Worm (Caenorhabditis elegans) whole organism, L3 larva: ENCODE data around the gene C02E7.8.

Experiments
- ama-1 ChIP-seq: fragments of 150-350 bp; optimal IDR thresholded peaks from 2 replicates; lab custom pipeline; 2018
- elt-1 ChIP-seq: fragments of 150-350 bp; optimal IDR thresholded peaks from 2 replicates; lab custom pipeline; 2014; ENCODE audit warnings: missing biosample characterization, missing genetic modification characterization
- elt-3 ChIP-seq, 3 experiments: fragments of 150-350 bp in 1 of 3; sonication (generic microtip) in 2 of 3; optimal IDR thresholded peaks; 2 replicates in 2 of 3; 4 replicates in 1 of 3; lab custom pipeline; 2014 to 2017; ENCODE audit warnings: missing biosample characterization in 3 of 3, missing genetic modification characterization in 3 of 3
- eor-1 ChIP-seq, 2 experiments: fragments of 150-350 bp; optimal IDR thresholded peaks; 2 replicates each; lab custom pipeline; 2014 to 2018; ENCODE audit warnings: missing biosample characterization in 2 of 2, missing genetic modification characterization in 2 of 2

ce11 chrV:4895744-4896143 is 24.8 kb downstream of the C02E7.8 start, which contains the start of gene ugt-9:
- TF ChIP-seq elt-3 (tag; optimal IDR thresholded peaks at IDR 0.05; lab: Kevin White, UChicago), result no peak
- no peak for TF ChIP-seq elt-1 (tag; lab: Kevin White, UChicago)
- no peak for TF ChIP-seq ama-1 (lab: Kevin White, UChicago)
- TF ChIP-seq eor-1 (tag; optimal IDR thresholded peaks at IDR 0.05; lab: Kevin White, UChicago), result no peak
